Worm (Caenorhabditis elegans) whole organism, L1 larva: Measurements from ENCODE around the gene tab-1.

ENCODE experiments used
- C04F5.9 ChIP-seq: sonication (generic microtip); optimal IDR thresholded peaks from 2 replicates; lab custom pipeline; 2016; ENCODE audit warnings: missing genetic modification characterization, missing compliant biosample characterization
- C16A3.4 ChIP-seq: fragments of 150-350 bp; optimal IDR thresholded peaks from 2 replicates; lab custom pipeline; 2014; ENCODE audit warnings: missing biosample characterization, missing genetic modification characterization
- C34B4.2 ChIP-seq: sonication (generic microtip); optimal IDR thresholded peaks from 2 replicates; lab custom pipeline; 2017; ENCODE audit warnings: mild to moderate bottlenecking, missing genetic modification characterization, missing compliant biosample characterization
- F16B12.6 ChIP-seq: fragments of 150-350 bp; optimal IDR thresholded peaks from 2 replicates; lab custom pipeline; 2014; ENCODE audit warnings: missing biosample characterization, missing genetic modification characterization
- Y116A8C.19 ChIP-seq: sonication (generic microtip); optimal IDR thresholded peaks from 2 replicates; lab custom pipeline; 2016; ENCODE audit warnings: missing compliant biosample characterization, missing genetic modification characterization, borderline replicate concordance
- aha-1 ChIP-seq: fragments of 150-350 bp; optimal IDR thresholded peaks from 2 replicates; lab custom pipeline; 2014; ENCODE audit warnings: missing biosample characterization, missing genetic modification characterization
- alr-1 ChIP-seq: fragments of 200-800 bp; sonication (Bioruptor generic); optimal IDR thresholded peaks from 2 replicates; lab custom pipeline; 2018; ENCODE audit warnings: borderline replicate concordance, mild to moderate bottlenecking, missing genetic modification characterization, missing compliant biosample characterization
- blmp-1 ChIP-seq: fragments of 150-350 bp; optimal IDR thresholded peaks from 2 replicates; lab custom pipeline; 2014; ENCODE audit warnings: missing biosample characterization, missing genetic modification characterization
- ceh-63 ChIP-seq: fragments of 200-800 bp; sonication (Bioruptor generic); optimal IDR thresholded peaks from 2 replicates; lab custom pipeline; 2018; ENCODE audit warnings: mild to moderate bottlenecking, missing genetic modification characterization, missing compliant biosample characterization
- ceh-8 ChIP-seq: fragments of 200-800 bp; sonication (Bioruptor generic); optimal IDR thresholded peaks from 2 replicates; lab custom pipeline; 2018; ENCODE audit warnings: mild to moderate bottlenecking, missing genetic modification characterization, moderate library complexity, missing compliant biosample characterization
- ceh-82 ChIP-seq, 3 experiments: fragments of 150-350 bp in 1 of 3; sonication (generic microtip) in 2 of 3; optimal IDR thresholded peaks; 2 replicates each; lab custom pipeline; 2014 to 2017; ENCODE audit warnings: missing biosample characterization in 3 of 3, missing genetic modification characterization in 3 of 3
- ceh-88 ChIP-seq: fragments of 200-800 bp; sonication (Bioruptor generic); IDR thresholded peaks from 2 replicates; pipeline ENCODE4 v1.3.6; 2022; ENCODE audit warnings: missing genetic modification characterization, missing compliant biosample characterization
- dsc-1 ChIP-seq: sonication (generic microtip); optimal IDR thresholded peaks from 2 replicates; lab custom pipeline; 2016; ENCODE audit warnings: mild to moderate bottlenecking, missing genetic modification characterization, missing compliant biosample characterization
- efl-1 ChIP-seq, 4 experiments: fragments of 150-350 bp; optimal IDR thresholded peaks in 3 of 4; peaks in 1 of 4; 1 replicate in 1 of 4; 2 replicates in 3 of 4; lab custom pipeline; 2014; ENCODE audit warnings: missing biosample characterization in 2 of 4, missing genetic modification characterization in 2 of 4, missing genetic modification reagents in 2 of 4
- egl-13 ChIP-seq: sonication (generic microtip); optimal IDR thresholded peaks from 2 replicates; lab custom pipeline; 2016; ENCODE audit warnings: missing genotype, missing genetic modification reagents, missing genetic modification characterization, missing compliant biosample characterization
- elt-2 ChIP-seq: sonication (generic microtip); optimal IDR thresholded peaks from 2 replicates; lab custom pipeline; 2016; ENCODE audit warnings: missing genetic modification characterization, mild to moderate bottlenecking, inconsistent platforms, missing compliant biosample characterization, missing genetic modification reagents
- elt-3 ChIP-seq, 6 experiments: fragments of 150-350 bp in 1 of 6; sonication (generic microtip); optimal IDR thresholded peaks; 2 replicates each; lab custom pipeline; 2017 to 2018; ENCODE audit warnings: missing biosample characterization in 6 of 6, missing genetic modification characterization in 6 of 6, inconsistent platforms in 1 of 6
- ets-5 ChIP-seq: fragments of 200-800 bp; sonication (Bioruptor generic); IDR thresholded peaks from 2 replicates; pipeline ENCODE4 v1.3.6; 2022; ENCODE audit warnings: missing genetic modification characterization, missing compliant biosample characterization
- fkh-4 ChIP-seq: sonication (generic microtip); optimal IDR thresholded peaks from 2 replicates; lab custom pipeline; 2016; ENCODE audit warnings: missing compliant biosample characterization, missing genetic modification characterization, borderline replicate concordance
- fos-1 ChIP-seq: fragments of 150-350 bp; optimal IDR thresholded peaks from 2 replicates; lab custom pipeline; 2014; ENCODE audit warnings: missing biosample characterization, missing genetic modification characterization
- hlh-4 ChIP-seq: sonication (generic microtip); optimal IDR thresholded peaks from 2 replicates; lab custom pipeline; 2016; ENCODE audit warnings: mild to moderate bottlenecking, missing genetic modification characterization, missing compliant biosample characterization
- irx-1 ChIP-seq: sonication (generic microtip); optimal IDR thresholded peaks from 2 replicates; lab custom pipeline; 2016; ENCODE audit warnings: missing genetic modification characterization, missing compliant biosample characterization
- isw-1 ChIP-seq: fragments of 200-800 bp; sonication (Bioruptor generic); IDR thresholded peaks from 2 replicates; pipeline ENCODE4 v1.3.6; 2022; ENCODE audit warnings: missing genetic modification characterization, missing compliant biosample characterization
- lin-14 ChIP-seq: fragments of 200-800 bp; sonication (Bioruptor generic); optimal IDR thresholded peaks from 2 replicates; lab custom pipeline; 2018; ENCODE audit warnings: mild to moderate bottlenecking, missing genetic modification characterization, moderate library complexity, missing compliant biosample characterization
- lin-15B ChIP-seq: fragments of 150-350 bp; sonication (generic microtip); optimal IDR thresholded peaks from 3 replicates; lab custom pipeline; 2014; ENCODE audit warnings: missing biosample characterization, missing genetic modification characterization
- lin-39 ChIP-seq: fragments of 150-350 bp; optimal IDR thresholded peaks from 2 replicates; lab custom pipeline; 2014; ENCODE audit warnings: missing biosample characterization, missing genetic modification reagents, missing genetic modification characterization
- lir-3 ChIP-seq: sonication (generic microtip); optimal IDR thresholded peaks from 2 replicates; lab custom pipeline; 2016; ENCODE audit warnings: mild to moderate bottlenecking, missing genetic modification characterization, moderate library complexity, missing compliant biosample characterization; ENCODE audit not compliant: poor library complexity
- lsy-2 ChIP-seq, 2 experiments: fragments of 150-350 bp; optimal IDR thresholded peaks; 2 replicates each; lab custom pipeline; 2014; ENCODE audit warnings: missing biosample characterization in 2 of 2, missing genetic modification characterization in 2 of 2
- mdl-1 ChIP-seq, 2 experiments: fragments of 150-350 bp; optimal IDR thresholded peaks; 2 replicates each; lab custom pipeline; 2014 to 2017; ENCODE audit warnings: missing biosample characterization in 2 of 2, missing genetic modification characterization in 2 of 2, inconsistent platforms in 1 of 2
- nhr-11 ChIP-seq: fragments of 150-350 bp; optimal IDR thresholded peaks from 2 replicates; lab custom pipeline; 2014; ENCODE audit warnings: missing biosample characterization, missing genetic modification characterization
- nhr-19 ChIP-seq: fragments of 200-800 bp; sonication (Bioruptor generic); conservative IDR thresholded peaks from 2 replicates; pipeline ENCODE4 v1.3.6; 2022; ENCODE audit warnings: missing genetic modification characterization, missing compliant biosample characterization
- nhr-20 ChIP-seq: sonication (generic microtip); optimal IDR thresholded peaks from 2 replicates; lab custom pipeline; 2016; ENCODE audit warnings: mild to moderate bottlenecking, missing genetic modification characterization, missing compliant biosample characterization
- nhr-28 ChIP-seq: fragments of 150-350 bp; optimal IDR thresholded peaks from 2 replicates; lab custom pipeline; 2014; ENCODE audit warnings: missing biosample characterization, missing genetic modification characterization
- nhr-47 ChIP-seq: sonication (generic microtip); optimal IDR thresholded peaks from 2 replicates; lab custom pipeline; 2016; ENCODE audit warnings: mild to moderate bottlenecking, missing genetic modification characterization, moderate library complexity, missing compliant biosample characterization
- nhr-71 ChIP-seq: sonication (generic microtip); optimal IDR thresholded peaks from 2 replicates; lab custom pipeline; 2016; ENCODE audit warnings: mild to moderate bottlenecking, missing genetic modification characterization, moderate library complexity, missing compliant biosample characterization
- nhr-76 ChIP-seq: sonication (generic microtip); optimal IDR thresholded peaks from 2 replicates; lab custom pipeline; 2017; ENCODE audit warnings: missing biosample characterization, missing genetic modification characterization
- nhr-77 ChIP-seq: fragments of 150-350 bp; optimal IDR thresholded peaks from 2 replicates; lab custom pipeline; 2014; ENCODE audit warnings: missing biosample characterization, missing genetic modification characterization
- nhr-84 ChIP-seq: sonication (generic microtip); optimal IDR thresholded peaks from 2 replicates; lab custom pipeline; 2017; ENCODE audit warnings: missing biosample characterization, missing genetic modification characterization
- nhr-85 ChIP-seq: sonication (generic microtip); peaks from one replicate; lab custom pipeline; 2016; ENCODE audit warnings: missing genetic modification characterization, inconsistent platforms, missing compliant biosample characterization
- nhr-90 ChIP-seq: sonication (generic microtip); optimal IDR thresholded peaks from 2 replicates; lab custom pipeline; 2016; ENCODE audit warnings: mild to moderate bottlenecking, missing genetic modification characterization, missing compliant biosample characterization; ENCODE audit not compliant: poor library complexity
- pag-3 ChIP-seq: sonication (generic microtip); optimal IDR thresholded peaks from 2 replicates; lab custom pipeline; 2017; ENCODE audit warnings: missing genetic modification characterization, mild to moderate bottlenecking, missing compliant biosample characterization, antibody characterized with exemption, borderline replicate concordance; ENCODE audit not compliant: insufficient read depth
- skn-1 ChIP-seq: fragments of 150-350 bp; optimal IDR thresholded peaks from 2 replicates; lab custom pipeline; 2014; ENCODE audit warnings: missing biosample characterization, missing genetic modification characterization
- snpc-4 ChIP-seq: fragments of 150-350 bp; optimal IDR thresholded peaks from 2 replicates; lab custom pipeline; 2014; ENCODE audit warnings: missing biosample characterization, missing genetic modification characterization
- snu-23 ChIP-seq: sonication (generic microtip); optimal IDR thresholded peaks from 2 replicates; lab custom pipeline; 2016; ENCODE audit warnings: missing genetic modification characterization, missing compliant biosample characterization
- sptf-1 ChIP-seq: fragments of 150-350 bp; optimal IDR thresholded peaks from 2 replicates; lab custom pipeline; 2014; ENCODE audit warnings: missing biosample characterization, missing genetic modification characterization
- tlp-1 ChIP-seq: fragments of 150-350 bp; optimal IDR thresholded peaks from 2 replicates; lab custom pipeline; 2014; ENCODE audit warnings: missing biosample characterization, missing genetic modification characterization
- unc-130 ChIP-seq: fragments of 150-350 bp; optimal IDR thresholded peaks from 2 replicates; lab custom pipeline; 2017; ENCODE audit warnings: missing biosample characterization, missing genetic modification characterization, inconsistent platforms
- unc-86 ChIP-seq: sonication (generic microtip); optimal IDR thresholded peaks from 2 replicates; lab custom pipeline; 2016; ENCODE audit warnings: missing genetic modification characterization, missing compliant biosample characterization
- unc-98 ChIP-seq: fragments of 200-800 bp; sonication (Bioruptor generic); IDR thresholded peaks from 2 replicates; pipeline ENCODE4 v1.3.6; 2022; ENCODE audit warnings: missing genetic modification characterization, missing compliant biosample characterization
- xbp-1 ChIP-seq: sonication (generic microtip); optimal IDR thresholded peaks from 2 replicates; lab custom pipeline; 2016; ENCODE audit warnings: missing genetic modification characterization, missing compliant biosample characterization
- zag-1 ChIP-seq: fragments of 150-350 bp; optimal IDR thresholded peaks from 2 replicates; lab custom pipeline; 2014; ENCODE audit warnings: missing biosample characterization, missing genetic modification characterization

tab-1 gene

DNA sequence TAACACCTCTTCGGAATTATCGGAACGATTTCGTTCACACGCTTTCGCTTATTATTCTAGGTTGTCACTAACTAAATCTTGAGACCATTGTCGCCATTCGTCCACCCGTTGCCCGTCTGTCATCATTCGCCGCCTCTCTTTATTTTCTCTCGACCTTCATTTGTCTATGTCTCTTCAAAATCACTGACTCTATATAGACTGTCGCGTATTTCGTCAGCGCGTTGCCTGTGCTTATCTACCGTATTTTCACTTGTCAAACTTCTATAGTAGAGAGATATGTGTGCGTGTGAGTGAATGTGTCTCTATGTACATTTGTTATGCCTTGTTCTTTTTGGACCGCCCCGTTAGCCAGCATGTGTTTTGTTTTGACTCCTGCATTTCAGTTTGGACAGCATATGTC lies 26.0 kb downstream of the tab-1 start (continued):
- no peak for TF ChIP-seq ceh-63
- TF ChIP-seq nhr-76, result no peak
- no peak for TF ChIP-seq nhr-28
- TF ChIP-seq isw-1 (GFP tag; lab: Robert Waterston, UW), result no peak
- no peak for TF ChIP-seq zag-1 (tag; lab: Kevin White, UChicago)
- TF ChIP-seq unc-98, result no peak
- TF ChIP-seq lin-15B (tag; lab: Kevin White, UChicago), result no peak
- TF ChIP-seq dsc-1 (tag; lab: Kevin White, UChicago), result no peak
- TF ChIP-seq fkh-4 (tag; lab: Kevin White, UChicago), result no peak
- TF ChIP-seq snpc-4 (tag; lab: Kevin White, UChicago), result peak; percentile 10
- TF ChIP-seq C34B4.2 (tag; lab: Kevin White, UChicago), result no peak
- no peak; the same call in none of the 2 replicates for TF ChIP-seq nhr-19 (GFP tag; lab: Robert Waterston, UW)
- no peak for TF ChIP-seq lir-3

DNA sequence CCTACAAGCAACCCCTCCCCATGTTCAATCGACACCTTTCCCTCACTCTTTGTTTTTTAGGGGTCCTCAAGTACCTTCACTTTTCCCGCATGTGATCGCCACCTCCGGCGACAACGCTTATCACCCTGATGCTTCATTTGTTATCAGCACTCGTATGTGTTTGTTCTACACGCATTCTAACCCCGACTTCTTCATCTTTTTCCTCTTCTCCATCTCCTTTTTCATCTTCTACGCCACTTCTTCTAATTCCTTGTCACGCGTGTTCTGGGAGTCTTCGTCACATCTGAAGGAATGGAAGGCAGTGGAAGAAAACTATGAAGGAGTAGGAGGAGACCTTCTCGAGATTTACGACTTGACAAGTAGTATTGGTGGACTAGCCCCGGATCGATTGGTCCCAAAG lies 26.9 kb downstream of the tab-1 start:
- TF ChIP-seq nhr-85 (tag; lab: Kevin White, UChicago) (peak; percentile 62), nhr-47 (tag; lab: Kevin White, UChicago) (no peak), aha-1 (tag; lab: Kevin White, UChicago) (no peak), nhr-90 (no peak), egl-13 (tag; lab: Kevin White, UChicago) (no peak), tlp-1 (tag; lab: Kevin White, UChicago) (no peak), fos-1 (tag; lab: Kevin White, UChicago) (no peak), nhr-84 (tag; lab: Kevin White, UChicago) (no peak), elt-2 (tag; lab: Kevin White, UChicago) (peak; percentile 23), xbp-1 (tag; lab: Kevin White, UChicago) (no peak), C04F5.9 (tag; lab: Kevin White, UChicago) (no peak), ceh-82 (tag; optimal IDR thresholded peaks at IDR 0.05; lab: Kevin White, UChicago) (no peak), nhr-11 (no peak), sptf-1 (tag; lab: Kevin White, UChicago) (no peak), ceh-8 (no peak), ceh-88 (GFP tag; lab: Robert Waterston, UW) (no peak), elt-3 (tag; optimal IDR thresholded peaks at IDR 0.05; lab: Kevin White, UChicago) (peak in 3 of 6 experiments; percentile 4 to 62 (median 26)), efl-1 (optimal IDR thresholded peaks at IDR 0.05; lab: Kevin White, UChicago) (no peak), efl-1 (GFP tag; optimal IDR thresholded peaks at IDR 0.05 in 1 of 2; lab: Kevin White, UChicago) (peak in 1 of 2 experiments; percentile 90), unc-130 (no peak), zag-1 (tag; lab: Kevin White, UChicago) (no peak), lsy-2 (tag; optimal IDR thresholded peaks at IDR 0.05; lab: Kevin White, UChicago) (no peak), nhr-19 (GFP tag; lab: Robert Waterston, UW) (no peak), F16B12.6 (tag; lab: Kevin White, UChicago) (no peak), mdl-1 (tag; optimal IDR thresholded peaks at IDR 0.05; lab: Kevin White, UChicago) (no peak), hlh-4 (no peak), lin-14 (GFP tag; lab: Kevin White, UChicago) (peak; percentile 43), alr-1 (tag; lab: Kevin White, UChicago) (no peak), irx-1 (tag; lab: Kevin White, UChicago) (no peak), lin-39 (tag; lab: Kevin White, UChicago) (no peak), C16A3.4 (no peak), nhr-71 (tag; lab: Kevin White, UChicago) (peak; percentile 32), nhr-20 (tag; lab: Kevin White, UChicago) (peak; percentile 38), nhr-77 (no peak), unc-86 (no peak), skn-1 (tag; lab: Kevin White, UChicago) (no peak), Y116A8C.19 (tag; lab: Kevin White, UChicago) (no peak), pag-3 (tag; lab: Kevin White, UChicago) (no peak), lin-15B (tag; lab: Kevin White, UChicago) (no peak), snpc-4 (tag; lab: Kevin White, UChicago) (no peak), ets-5 (GFP tag; lab: Robert Waterston, UW) (no peak), unc-98 (no peak), blmp-1 (peak; percentile 82), snu-23 (peak; percentile 2)
